Fruit fly (Drosophila melanogaster) whole organism, embryonic: ENCODE data around the gene CG8564.
A peak's percentile ranks its signal among the peaks of the same experiment; 100 is the strongest.

Experiments used
- Aef1 ChIP-seq: fragments of 200-800 bp; sonication (Bioruptor generic); IDR thresholded peaks from 3 replicates; pipeline ENCODE4 v1.3.6; 2022; ENCODE audit warnings: missing biosample characterization, missing genetic modification characterization
- CG10321 ChIP-seq: fragments of 200-800 bp; sonication (Bioruptor generic); IDR thresholded peaks from 2 replicates; pipeline ENCODE4 v1.3.6; 2022; ENCODE audit warnings: missing biosample characterization, missing genetic modification characterization
- CG11085 ChIP-seq: fragments of 200-800 bp; sonication (Bioruptor generic); IDR thresholded peaks from 2 replicates; pipeline ENCODE4 v1.3.6; 2022; ENCODE audit warnings: missing biosample characterization, missing genetic modification characterization
- CG12155 ChIP-seq: fragments of 200-800 bp; sonication (Bioruptor generic); optimal IDR thresholded peaks from 3 replicates; lab custom pipeline; 2016; ENCODE audit warnings: missing biosample characterization, missing genetic modification characterization
- CG12219 ChIP-seq: fragments of 200-800 bp; sonication (Bioruptor generic); optimal IDR thresholded peaks from 3 replicates; lab custom pipeline; 2018; ENCODE audit warnings: missing biosample characterization, mild to moderate bottlenecking, missing genetic modification characterization
- CG13624 ChIP-seq: fragments of 200-800 bp; sonication (Bioruptor generic); optimal IDR thresholded peaks from 2 replicates; lab custom pipeline; 2016; ENCODE audit warnings: missing biosample characterization, missing genetic modification characterization
- CG13894 ChIP-seq: fragments of 200-800 bp; sonication (Bioruptor generic); optimal IDR thresholded peaks from 3 replicates; lab custom pipeline; 2018; ENCODE audit warnings: missing biosample characterization, mild to moderate bottlenecking, missing genetic modification characterization, moderate library complexity
- CG16815 ChIP-seq: fragments of 200-800 bp; sonication (Bioruptor generic); optimal IDR thresholded peaks from 3 replicates; lab custom pipeline; 2017; ENCODE audit warnings: missing biosample characterization, mild to moderate bottlenecking, missing genetic modification characterization
- CG17385 ChIP-seq: fragments of 200-800 bp; sonication (Bioruptor generic); optimal IDR thresholded peaks from 3 replicates; lab custom pipeline; 2018; ENCODE audit warnings: missing biosample characterization, mild to moderate bottlenecking, missing genetic modification characterization
- CG2116 ChIP-seq: fragments of 200-800 bp; sonication (Bioruptor generic); optimal IDR thresholded peaks from 3 replicates; lab custom pipeline; 2018; ENCODE audit warnings: missing biosample characterization, mild to moderate bottlenecking, missing genetic modification characterization
- CG2202 ChIP-seq: fragments of 200-800 bp; sonication (Bioruptor generic); optimal IDR thresholded peaks from 2 replicates; lab custom pipeline; 2018; ENCODE audit warnings: missing biosample characterization, mild to moderate bottlenecking, missing genetic modification characterization
- CG2678 ChIP-seq: fragments of 200-800 bp; sonication (Bioruptor generic); optimal IDR thresholded peaks from 3 replicates; lab custom pipeline; 2019; ENCODE audit warnings: missing biosample characterization, mild to moderate bottlenecking, missing genetic modification characterization, moderate library complexity
- CG34376 ChIP-seq: fragments of 200-800 bp; sonication (Bioruptor generic); optimal IDR thresholded peaks from 2 replicates; lab custom pipeline; 2018; ENCODE audit warnings: missing biosample characterization, mild to moderate bottlenecking, missing genetic modification characterization
- CG4328 ChIP-seq: fragments of 200-800 bp; sonication (Bioruptor generic); optimal IDR thresholded peaks from 3 replicates; lab custom pipeline; 2017; ENCODE audit warnings: missing biosample characterization, missing genetic modification reagents, missing genetic modification characterization
- CG4424 ChIP-seq: fragments of 200-800 bp; sonication (Bioruptor generic); optimal IDR thresholded peaks from 3 replicates; lab custom pipeline; 2016; ENCODE audit warnings: missing biosample characterization, missing genetic modification characterization
- CG7372 ChIP-seq: fragments of 200-800 bp; sonication (Bioruptor generic); IDR thresholded peaks from 2 replicates; pipeline ENCODE4 v1.3.6; 2022; ENCODE audit warnings: missing biosample characterization, missing genetic modification characterization
- CG9727 ChIP-seq: fragments of 200-800 bp; sonication (Bioruptor generic); optimal IDR thresholded peaks from 3 replicates; lab custom pipeline; 2017; ENCODE audit warnings: missing biosample characterization, mild to moderate bottlenecking, missing genetic modification characterization
- D ChIP-seq, 2 experiments: fragments of 200-800 bp in 1 of 2; fragments of >200 bp in 1 of 2; sonication (Bioruptor generic) in 1 of 2; optimal IDR thresholded peaks; 2 replicates in 1 of 2; 3 replicates in 1 of 2; lab custom pipeline; 2017; ENCODE audit warnings: mild to moderate bottlenecking in 1 of 2, missing biosample characterization in 1 of 2, missing genetic modification characterization in 1 of 2, missing genetic modification reagents in 1 of 2
- Doc2 ChIP-seq: fragments of 200-800 bp; sonication (Bioruptor generic); IDR thresholded peaks from 2 replicates; pipeline ENCODE4 v1.3.6; 2022; ENCODE audit warnings: missing biosample characterization, missing genetic modification characterization
- Dp ChIP-seq: fragments of 200-800 bp; sonication (Bioruptor generic); optimal IDR thresholded peaks from 2 replicates; lab custom pipeline; 2018; ENCODE audit warnings: missing biosample characterization, mild to moderate bottlenecking, missing genetic modification characterization, moderate library complexity
- Fer2 ChIP-seq: fragments of 200-800 bp; sonication (Bioruptor generic); optimal IDR thresholded peaks from 2 replicates; lab custom pipeline; 2018; ENCODE audit warnings: missing biosample characterization, mild to moderate bottlenecking, missing genetic modification characterization, moderate library complexity
- HLH4C ChIP-seq: fragments of 200-800 bp; sonication (Bioruptor generic); IDR thresholded peaks from 3 replicates; pipeline ENCODE4 v1.3.6; 2022; ENCODE audit warnings: missing biosample characterization, missing genetic modification characterization; ENCODE audit not compliant: partially characterized antibody
- HLH54F ChIP-seq: fragments of 200-800 bp; sonication (Bioruptor generic); optimal IDR thresholded peaks from 3 replicates; lab custom pipeline; 2016; ENCODE audit warnings: missing biosample characterization, missing genetic modification characterization
- Kr ChIP-seq: fragments of 200-800 bp; sonication (Bioruptor generic); optimal IDR thresholded peaks from 2 replicates; lab custom pipeline; 2017; ENCODE audit warnings: missing biosample characterization, mild to moderate bottlenecking, missing genetic modification characterization
- NC2α ChIP-seq: fragments of 200-800 bp; sonication (Bioruptor generic); optimal IDR thresholded peaks from 2 replicates; lab custom pipeline; 2016; ENCODE audit warnings: missing biosample characterization, missing genetic modification characterization
- Oli ChIP-seq: fragments of 200-800 bp; sonication (Bioruptor generic); optimal IDR thresholded peaks from 2 replicates; lab custom pipeline; 2018; ENCODE audit warnings: missing biosample characterization, mild to moderate bottlenecking, missing genetic modification characterization, moderate library complexity
- Ptx1 ChIP-seq: fragments of 200-800 bp; sonication (Bioruptor generic); IDR thresholded peaks from 2 replicates; pipeline ENCODE4 v1.3.6; 2022; ENCODE audit warnings: missing biosample characterization, missing genetic modification characterization
- ac ChIP-seq: fragments of 200-800 bp; sonication (Bioruptor generic); optimal IDR thresholded peaks from 3 replicates; lab custom pipeline; 2017; ENCODE audit warnings: missing biosample characterization, mild to moderate bottlenecking, missing genetic modification characterization
- al ChIP-seq: fragments of 200-800 bp; sonication (Bioruptor generic); IDR thresholded peaks from 2 replicates; pipeline ENCODE4 v1.3.6; 2022; ENCODE audit warnings: missing biosample characterization, missing genetic modification characterization
- ato ChIP-seq: fragments of 200-800 bp; sonication (Bioruptor generic); IDR thresholded peaks from 2 replicates; pipeline ENCODE4 v1.3.6; 2022; ENCODE audit warnings: missing biosample characterization, missing genetic modification characterization; ENCODE audit not compliant: partially characterized antibody
- bbx ChIP-seq: fragments of 200-800 bp; sonication (Bioruptor generic); IDR thresholded peaks from 2 replicates; pipeline ENCODE4 v1.3.6; 2022; ENCODE audit warnings: missing biosample characterization, missing genetic modification characterization; ENCODE audit not compliant: partially characterized antibody
- br ChIP-seq: fragments of >200 bp; optimal IDR thresholded peaks from 2 replicates; lab custom pipeline; 2017
- btn ChIP-seq: fragments of 200-800 bp; sonication (Bioruptor generic); optimal IDR thresholded peaks from 2 replicates; lab custom pipeline; 2016; ENCODE audit warnings: missing biosample characterization, missing genetic modification characterization
- cas ChIP-seq: fragments of 200-800 bp; sonication (Bioruptor generic); IDR thresholded peaks from 2 replicates; pipeline ENCODE4 v1.3.6; 2022; ENCODE audit warnings: missing biosample characterization, missing genetic modification characterization
- chn ChIP-seq: fragments of 200-800 bp; sonication (Bioruptor generic); optimal IDR thresholded peaks from 2 replicates; lab custom pipeline; 2016; ENCODE audit warnings: missing biosample characterization, missing genetic modification characterization
- da ChIP-seq: fragments of 200-800 bp; sonication (Bioruptor generic); optimal IDR thresholded peaks from 2 replicates; lab custom pipeline; 2016; ENCODE audit warnings: missing biosample characterization, missing genetic modification characterization
- jigr1 ChIP-seq: fragments of 200-800 bp; sonication (Bioruptor generic); IDR thresholded peaks from 3 replicates; pipeline ENCODE4 v1.3.6; 2022; ENCODE audit warnings: missing biosample characterization, missing genetic modification characterization
- klu ChIP-seq: fragments of 200-800 bp; sonication (Bioruptor generic); IDR thresholded peaks from 2 replicates; pipeline ENCODE4 v1.3.6; 2022; ENCODE audit warnings: missing biosample characterization, missing genetic modification characterization
- maf-S ChIP-seq: fragments of 200-800 bp; sonication (Bioruptor generic); optimal IDR thresholded peaks from 2 replicates; lab custom pipeline; 2016; ENCODE audit warnings: missing biosample characterization, missing genetic modification characterization
- phol ChIP-seq: fragments of 200-800 bp; sonication (Bioruptor generic); optimal IDR thresholded peaks from 3 replicates; lab custom pipeline; 2018; ENCODE audit warnings: missing biosample characterization, mild to moderate bottlenecking, missing genetic modification characterization, moderate library complexity
- psq ChIP-seq: fragments of 200-800 bp; sonication (Bioruptor generic); optimal IDR thresholded peaks from 2 replicates; lab custom pipeline; 2017; ENCODE audit warnings: missing biosample characterization, missing genetic modification characterization
- pum ChIP-seq: fragments of 200-800 bp; sonication (Bioruptor generic); optimal IDR thresholded peaks from 2 replicates; lab custom pipeline; 2016; ENCODE audit warnings: missing biosample characterization, missing genetic modification characterization
- run ChIP-seq: fragments of 200-800 bp; sonication (Bioruptor generic); optimal IDR thresholded peaks from 3 replicates; lab custom pipeline; 2018; ENCODE audit warnings: missing biosample characterization, mild to moderate bottlenecking, missing genetic modification characterization
- sc ChIP-seq, 3 experiments: fragments of >200 bp in 2 of 3; fragments of 200-800 bp in 1 of 3; sonication (Bioruptor generic) in 1 of 3; optimal IDR thresholded peaks; 2 replicates in 2 of 3; 3 replicates in 1 of 3; lab custom pipeline; 2017; ENCODE audit warnings: mild to moderate bottlenecking in 1 of 3, missing biosample characterization in 1 of 3, missing genetic modification characterization in 1 of 3, missing genetic modification reagents in 1 of 3
- shn ChIP-seq: fragments of 200-800 bp; sonication (Bioruptor generic); optimal IDR thresholded peaks from 3 replicates; lab custom pipeline; 2016; ENCODE audit warnings: missing biosample characterization, missing genetic modification characterization
- sim ChIP-seq: fragments of 200-800 bp; sonication (Bioruptor generic); IDR thresholded peaks from 2 replicates; pipeline ENCODE4 v1.3.6; 2022; ENCODE audit warnings: missing biosample characterization, missing genetic modification characterization
- sisA ChIP-seq: fragments of 200-800 bp; sonication (Bioruptor generic); IDR thresholded peaks from 2 replicates; pipeline ENCODE4 v1.3.6; 2022; ENCODE audit warnings: missing biosample characterization, missing genetic modification characterization
- sr ChIP-seq: fragments of 200-800 bp; sonication (Bioruptor generic); IDR thresholded peaks from 3 replicates; pipeline ENCODE4 v1.3.6; 2022; ENCODE audit warnings: missing biosample characterization, missing genetic modification characterization
- vvl ChIP-seq: fragments of 200-800 bp; sonication (Bioruptor generic); IDR thresholded peaks from 2 replicates; pipeline ENCODE4 v1.3.6; 2022; ENCODE audit warnings: missing biosample characterization, missing genetic modification characterization

CG8564 gene

DNA sequence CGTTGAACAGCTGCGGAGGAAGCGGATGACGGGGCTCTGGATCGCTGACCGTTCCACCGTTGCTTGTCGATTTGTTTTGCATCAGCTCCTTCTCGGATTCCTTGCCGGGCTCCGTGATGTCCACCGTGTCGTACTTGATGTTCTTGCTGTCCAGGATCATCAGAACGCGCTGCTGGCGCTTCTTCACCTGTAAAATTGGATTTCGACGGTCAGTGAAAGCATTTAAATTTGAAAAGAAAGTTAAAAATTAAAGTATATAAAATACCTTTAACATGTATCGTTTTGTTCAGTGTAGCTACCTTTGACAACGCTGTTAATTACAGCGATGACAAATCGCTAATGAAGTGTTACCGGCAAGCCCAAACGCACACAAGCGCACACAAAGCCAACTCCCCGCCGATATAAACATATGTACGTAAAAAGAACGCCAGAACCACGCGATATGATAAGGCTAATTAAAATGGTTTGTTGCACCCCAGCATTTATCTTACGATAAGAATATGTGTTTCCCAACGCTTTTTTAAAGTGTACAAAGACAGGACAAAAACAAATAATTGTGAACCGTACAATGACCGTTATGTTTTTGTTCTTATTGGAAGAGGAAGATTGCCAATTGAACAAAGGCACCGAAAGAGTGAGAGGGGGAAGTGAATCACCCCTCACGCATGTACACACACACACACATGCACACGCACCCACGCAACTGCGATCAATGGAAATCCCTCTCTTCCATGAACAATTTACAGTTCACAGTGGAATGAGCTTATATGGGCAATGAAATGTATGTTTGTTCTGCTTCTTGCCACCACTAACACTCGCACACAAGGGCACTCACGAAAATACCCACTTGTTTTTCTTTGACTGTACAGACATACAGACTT, 19.7 kb downstream of the CG8564 start (continued):
- 0 out of 2 replicates have a peak, but pooled peaks have one; percentile 32 for TF ChIP-seq ato
- TF ChIP-seq run, result no peak
- no peak for TF ChIP-seq shn (GFP tag; lab: Kevin White, UChicago)
- TF ChIP-seq Doc2 (GFP tag; lab: Robert Waterston, UW), result no peak
- TF ChIP-seq Fer2 (tag; lab: Kevin White, UChicago), result no peak
- peak; percentile 94; the same call in 2 of the 3 replicates for TF ChIP-seq sr
- no peak for TF ChIP-seq da (GFP tag; lab: Kevin White, UChicago)
- no peak for TF ChIP-seq Aef1
- TF ChIP-seq jigr1 (GFP tag; lab: Robert Waterston, UW), result no peak
- TF ChIP-seq bbx (GFP tag; lab: Robert Waterston, UW), result no peak
- TF ChIP-seq klu, result peak; percentile 46
- TF ChIP-seq sim (GFP tag; lab: Robert Waterston, UW), result no peak
- TF ChIP-seq vvl (GFP tag; lab: Robert Waterston, UW), result peak; percentile 49
- no peak for TF ChIP-seq HLH54F
- TF ChIP-seq CG10321 (GFP tag; lab: Robert Waterston, UW), result no peak
- no peak for TF ChIP-seq cas (GFP tag; lab: Robert Waterston, UW)
- peak; percentile 94 for TF ChIP-seq CG17385 (GFP tag; lab: Kevin White, UChicago)
- peak; percentile 45 for TF ChIP-seq CG2678 (tag; lab: Kevin White, UChicago)
- no peak for TF ChIP-seq sc (optimal IDR thresholded peaks at IDR 0.05; lab: Kevin White, UChicago)
- TF ChIP-seq sc (GFP tag; optimal IDR thresholded peaks at IDR 0.05; lab: Kevin White, UChicago), result no peak
- TF ChIP-seq CG2202, result no peak
- peak; percentile 80 for TF ChIP-seq CG34376 (GFP tag; lab: Kevin White, UChicago)
- peak; percentile 40 for TF ChIP-seq Oli (tag; lab: Kevin White, UChicago)
- TF ChIP-seq phol, result peak; percentile 40
- no peak for TF ChIP-seq maf-S (GFP tag; lab: Kevin White, UChicago)
- TF ChIP-seq CG2116 (GFP tag; lab: Kevin White, UChicago), result no peak
- no peak for TF ChIP-seq CG12155 (GFP tag; lab: Kevin White, UChicago)
- no peak; the same call in 1 of the 2 replicates for TF ChIP-seq al (GFP tag; lab: Robert Waterston, UW)
- no peak for TF ChIP-seq sisA (GFP tag; lab: Robert Waterston, UW)
- no peak for TF ChIP-seq pum
- TF ChIP-seq CG11085 (GFP tag; lab: Robert Waterston, UW), result no peak
- peak; percentile 84 for TF ChIP-seq D (optimal IDR thresholded peaks at IDR 0.05; lab: Kevin White, UChicago)
- TF ChIP-seq D (GFP tag; optimal IDR thresholded peaks at IDR 0.05; lab: Kevin White, UChicago), result no peak
- TF ChIP-seq br (lab: Kevin White, UChicago), result no peak
- TF ChIP-seq chn (GFP tag; lab: Kevin White, UChicago), result no peak
- no peak for TF ChIP-seq psq (GFP tag; lab: Kevin White, UChicago)
- peak; percentile 46 for TF ChIP-seq CG4424 (GFP tag; lab: Kevin White, UChicago)
- TF ChIP-seq CG13624 (GFP tag; lab: Kevin White, UChicago), result no peak
- no peak for TF ChIP-seq btn (GFP tag; lab: Kevin White, UChicago)
- TF ChIP-seq Kr (GFP tag; lab: Kevin White, UChicago), result no peak
- no peak for TF ChIP-seq NC2α (GFP tag; lab: Kevin White, UChicago)
- TF ChIP-seq CG7372 (GFP tag; lab: Robert Waterston, UW), result no peak
- peak; percentile 22 for TF ChIP-seq CG9727 (GFP tag; lab: Kevin White, UChicago)
- TF ChIP-seq Ptx1 (GFP tag; lab: Robert Waterston, UW), result 0 out of 2 replicates have a peak, but pooled peaks have one; percentile 15
- TF ChIP-seq HLH4C (GFP tag; lab: Robert Waterston, UW), result no peak; the same call in 2 of the 3 replicates
- TF ChIP-seq ac (GFP tag; lab: Kevin White, UChicago), result no peak
- TF ChIP-seq CG13894 (tag; lab: Kevin White, UChicago), result no peak
- TF ChIP-seq CG16815, result no peak
- TF ChIP-seq CG12219 (GFP tag; lab: Kevin White, UChicago), result peak; percentile 18
- no peak for TF ChIP-seq CG4328 (GFP tag; lab: Kevin White, UChicago)
- no peak for TF ChIP-seq Dp (GFP tag; lab: Kevin White, UChicago)
